Fruit fly (Drosophila melanogaster) whole organism, embryonic: ENCODE data around the gene CG42763.

Experiments used
- Atf6 ChIP-seq: fragments of 200-800 bp; sonication (Bioruptor generic); IDR thresholded peaks from 2 replicates; pipeline ENCODE4 v1.3.6; 2022; ENCODE audit warnings: missing biosample characterization, missing genetic modification characterization
- B-H1 ChIP-seq: fragments of 200-800 bp; sonication (Bioruptor generic); IDR thresholded peaks from 3 replicates; pipeline ENCODE4 v1.3.6; 2022; ENCODE audit warnings: missing biosample characterization, missing genetic modification characterization
- CG10565 ChIP-seq: fragments of 200-800 bp; sonication (Bioruptor generic); optimal IDR thresholded peaks from 3 replicates; lab custom pipeline; 2016; ENCODE audit warnings: missing biosample characterization, mild to moderate bottlenecking, missing genetic modification characterization
- CG12155 ChIP-seq: fragments of 200-800 bp; sonication (Bioruptor generic); optimal IDR thresholded peaks from 3 replicates; lab custom pipeline; 2016; ENCODE audit warnings: missing biosample characterization, missing genetic modification characterization
- CG14710 ChIP-seq: fragments of 200-800 bp; sonication (Bioruptor generic); optimal IDR thresholded peaks from 3 replicates; lab custom pipeline; 2019; ENCODE audit warnings: missing biosample characterization, mild to moderate bottlenecking, missing genetic modification characterization, moderate library complexity
- CG15269 ChIP-seq: fragments of 200-800 bp; sonication (Bioruptor generic); optimal IDR thresholded peaks from 2 replicates; lab custom pipeline; 2018; ENCODE audit warnings: missing biosample characterization, mild to moderate bottlenecking, missing genetic modification characterization, moderate library complexity
- CG1529 ChIP-seq: fragments of 200-800 bp; sonication (Bioruptor generic); optimal IDR thresholded peaks from 3 replicates; lab custom pipeline; 2018; ENCODE audit warnings: missing biosample characterization, missing genetic modification characterization
- CG16779 ChIP-seq: fragments of 200-800 bp; sonication (Bioruptor generic); IDR thresholded peaks from 2 replicates; pipeline ENCODE4 v1.3.6; 2022; ENCODE audit warnings: missing biosample characterization, missing genetic modification characterization
- CG17328 ChIP-seq: fragments of 200-800 bp; sonication (Bioruptor generic); IDR thresholded peaks from 2 replicates; pipeline ENCODE4 v1.3.6; 2022; ENCODE audit warnings: missing biosample characterization, missing genetic modification characterization
- CG17568 ChIP-seq: fragments of 200-800 bp; sonication (Bioruptor generic); optimal IDR thresholded peaks from 2 replicates; lab custom pipeline; 2018; ENCODE audit warnings: missing biosample characterization, mild to moderate bottlenecking, missing genetic modification characterization, moderate library complexity
- CG1832 ChIP-seq: fragments of 200-800 bp; sonication (Bioruptor generic); optimal IDR thresholded peaks from 2 replicates; lab custom pipeline; 2017; ENCODE audit warnings: missing biosample characterization, mild to moderate bottlenecking, missing genetic modification characterization, inconsistent platforms
- CG18619 ChIP-seq: fragments of 200-800 bp; sonication (Bioruptor generic); optimal IDR thresholded peaks from 3 replicates; lab custom pipeline; 2017; ENCODE audit warnings: missing biosample characterization, mild to moderate bottlenecking, missing genetic modification characterization
- CG2129 ChIP-seq: fragments of 200-800 bp; sonication (Bioruptor generic); IDR thresholded peaks from 2 replicates; pipeline ENCODE4 v1.3.6; 2022; ENCODE audit warnings: missing biosample characterization, missing genetic modification characterization; ENCODE audit not compliant: partially characterized antibody
- CG3065 ChIP-seq: fragments of 200-800 bp; sonication (Bioruptor generic); optimal IDR thresholded peaks from 2 replicates; lab custom pipeline; 2016; ENCODE audit warnings: missing biosample characterization, missing genetic modification characterization
- CG3407 ChIP-seq: fragments of 200-800 bp; sonication (Bioruptor generic); optimal IDR thresholded peaks from 2 replicates; lab custom pipeline; 2018; ENCODE audit warnings: missing biosample characterization, mild to moderate bottlenecking, missing genetic modification characterization
- CG3726 ChIP-seq: fragments of 200-800 bp; sonication (Bioruptor generic); IDR thresholded peaks from 3 replicates; pipeline ENCODE4, ENCODE4 v1.3.6; 2022; ENCODE audit warnings: missing biosample characterization, missing genetic modification characterization
- CG3847 ChIP-seq: fragments of 200-800 bp; sonication (Bioruptor generic); IDR thresholded peaks from 2 replicates; pipeline ENCODE4 v1.3.6; 2022; ENCODE audit warnings: missing biosample characterization, missing genetic modification characterization
- CG4820 ChIP-seq: fragments of 200-800 bp; sonication (Bioruptor generic); optimal IDR thresholded peaks from 3 replicates; lab custom pipeline; 2016; ENCODE audit warnings: missing biosample characterization, missing genetic modification characterization
- CG6654 ChIP-seq: fragments of 200-800 bp; sonication (Bioruptor generic); optimal IDR thresholded peaks from 2 replicates; lab custom pipeline; 2017; ENCODE audit warnings: missing biosample characterization, mild to moderate bottlenecking, missing genetic modification characterization
- CG7357 ChIP-seq: fragments of 200-800 bp; sonication (Bioruptor generic); IDR thresholded peaks from 3 replicates; pipeline ENCODE4 v1.3.6; 2022; ENCODE audit warnings: missing biosample characterization, missing genetic modification characterization
- CG7745 ChIP-seq: fragments of 200-800 bp; sonication (Bioruptor generic); optimal IDR thresholded peaks from 2 replicates; lab custom pipeline; 2018; ENCODE audit warnings: missing biosample characterization, mild to moderate bottlenecking, missing genetic modification characterization, moderate library complexity
- CG9727 ChIP-seq: fragments of 200-800 bp; sonication (Bioruptor generic); optimal IDR thresholded peaks from 3 replicates; lab custom pipeline; 2017; ENCODE audit warnings: missing biosample characterization, mild to moderate bottlenecking, missing genetic modification characterization
- Camta ChIP-seq: fragments of 200-800 bp; sonication (Bioruptor generic); optimal IDR thresholded peaks from 2 replicates; lab custom pipeline; 2016; ENCODE audit warnings: missing biosample characterization, missing genetic modification characterization
- Ets65A ChIP-seq: fragments of 200-800 bp; sonication (Bioruptor generic); peaks from one replicate; lab custom pipeline; 2016; ENCODE audit warnings: missing biosample characterization, missing genetic modification characterization
- Hmr ChIP-seq: fragments of 200-800 bp; sonication (Bioruptor generic); optimal IDR thresholded peaks from 3 replicates; lab custom pipeline; 2017; ENCODE audit warnings: mild to moderate bottlenecking, missing biosample characterization, missing genetic modification reagents, missing genetic modification characterization
- NC2α ChIP-seq: fragments of 200-800 bp; sonication (Bioruptor generic); optimal IDR thresholded peaks from 2 replicates; lab custom pipeline; 2016; ENCODE audit warnings: missing biosample characterization, missing genetic modification characterization
- NfI ChIP-seq: fragments of 200-800 bp; sonication (Bioruptor generic); optimal IDR thresholded peaks from 3 replicates; lab custom pipeline; 2018; ENCODE audit warnings: missing biosample characterization, mild to moderate bottlenecking, missing genetic modification characterization, moderate library complexity
- Rx ChIP-seq: fragments of 200-800 bp; sonication (Bioruptor generic); IDR thresholded peaks from 2 replicates; pipeline ENCODE4 v1.3.6; 2022; ENCODE audit warnings: missing biosample characterization, missing genetic modification characterization
- Usf ChIP-seq: fragments of 200-800 bp; sonication (Bioruptor generic); optimal IDR thresholded peaks from 2 replicates; lab custom pipeline; 2017; ENCODE audit warnings: missing genotype, missing biosample characterization, missing genetic modification characterization
- aop ChIP-seq: fragments of 200-800 bp; sonication (Bioruptor generic); IDR thresholded peaks from 2 replicates; pipeline ENCODE4 v1.3.6; 2022; ENCODE audit warnings: missing biosample characterization, missing genetic modification characterization
- az2 ChIP-seq: fragments of 200-800 bp; sonication (Bioruptor generic); optimal IDR thresholded peaks from 3 replicates; lab custom pipeline; 2016; ENCODE audit warnings: missing biosample characterization, missing genetic modification characterization
- caup ChIP-seq: fragments of 200-800 bp; sonication (Bioruptor generic); optimal IDR thresholded peaks from 3 replicates; lab custom pipeline; 2017; ENCODE audit warnings: missing biosample characterization, mild to moderate bottlenecking, missing genetic modification characterization, moderate library complexity; ENCODE audit not compliant: severe bottlenecking
- chinmo ChIP-seq: fragments of 200-800 bp; sonication (Bioruptor generic); IDR thresholded peaks from 4 replicates; pipeline ENCODE4 v1.3.6; 2022; ENCODE audit warnings: missing biosample characterization, missing genetic modification characterization; ENCODE audit not compliant: partially characterized antibody
- esg ChIP-seq: fragments of 200-800 bp; sonication (Bioruptor generic); conservative IDR thresholded peaks from 2 replicates; pipeline ENCODE4 v1.3.6; 2022; ENCODE audit warnings: missing biosample characterization, missing genetic modification characterization
- gfzf ChIP-seq: fragments of 200-800 bp; sonication (Bioruptor generic); optimal IDR thresholded peaks from 2 replicates; lab custom pipeline; 2016; ENCODE audit warnings: missing biosample characterization, mild to moderate bottlenecking, missing genetic modification characterization, moderate library complexity
- gsb-n ChIP-seq: fragments of 200-800 bp; sonication (Bioruptor generic); optimal IDR thresholded peaks from 3 replicates; lab custom pipeline; 2018; ENCODE audit warnings: missing biosample characterization, mild to moderate bottlenecking, missing genetic modification characterization
- ham ChIP-seq: fragments of 200-800 bp; sonication (Bioruptor generic); IDR thresholded peaks from 2 replicates; pipeline ENCODE4 v1.3.6; 2022; ENCODE audit warnings: missing biosample characterization, missing genetic modification characterization
- insv ChIP-seq, 2 experiments: fragments of 200-800 bp; sonication (Bioruptor generic); optimal IDR thresholded peaks; 3 replicates each; lab custom pipeline; 2016 to 2018; ENCODE audit warnings: missing biosample characterization in 2 of 2, missing genetic modification characterization in 2 of 2
- kay ChIP-seq: fragments of 200-800 bp; sonication (Bioruptor generic); optimal IDR thresholded peaks from 2 replicates; lab custom pipeline; 2016; ENCODE audit warnings: missing biosample characterization, missing genetic modification characterization
- nerfin-2 ChIP-seq: fragments of 200-800 bp; sonication (Bioruptor generic); IDR thresholded peaks from 2 replicates; pipeline ENCODE4 v1.3.6; 2022; ENCODE audit warnings: missing biosample characterization, missing genetic modification characterization; ENCODE audit not compliant: partially characterized antibody
- pho ChIP-seq: fragments of 200-800 bp; sonication (Bioruptor generic); optimal IDR thresholded peaks from 2 replicates; lab custom pipeline; 2016; ENCODE audit warnings: missing biosample characterization, missing genetic modification characterization
- ranshi ChIP-seq: fragments of 200-800 bp; sonication (Bioruptor generic); IDR thresholded peaks from 2 replicates; pipeline ENCODE4 v1.3.6; 2022; ENCODE audit warnings: missing biosample characterization, missing genetic modification characterization
- ro ChIP-seq: fragments of 200-800 bp; sonication (Bioruptor generic); IDR thresholded peaks from 2 replicates; pipeline ENCODE4 v1.3.6; 2022; ENCODE audit warnings: missing biosample characterization, missing genetic modification characterization
- row ChIP-seq: fragments of 200-800 bp; sonication (Bioruptor generic); IDR thresholded peaks from 3 replicates; pipeline ENCODE4 v1.3.6; 2022; ENCODE audit warnings: missing biosample characterization, missing genetic modification characterization
- sens ChIP-seq: fragments of 200-800 bp; sonication (Bioruptor generic); peaks from one replicate; lab custom pipeline; 2016; ENCODE audit warnings: missing biosample characterization, missing genetic modification characterization
- sim ChIP-seq: fragments of 200-800 bp; sonication (Bioruptor generic); IDR thresholded peaks from 2 replicates; pipeline ENCODE4 v1.3.6; 2022; ENCODE audit warnings: missing biosample characterization, missing genetic modification characterization
- slou ChIP-seq: fragments of 200-800 bp; sonication (Bioruptor generic); optimal IDR thresholded peaks from 3 replicates; lab custom pipeline; 2016; ENCODE audit warnings: missing biosample characterization, missing genetic modification characterization
- stc ChIP-seq: fragments of 200-800 bp; sonication (Bioruptor generic); IDR thresholded peaks from 2 replicates; pipeline ENCODE4 v1.3.6; 2022; ENCODE audit warnings: missing biosample characterization, missing genetic modification characterization
- tin ChIP-seq: fragments of 200-800 bp; sonication (Bioruptor generic); optimal IDR thresholded peaks from 3 replicates; lab custom pipeline; 2016; ENCODE audit warnings: missing biosample characterization, missing genetic modification characterization
- tio ChIP-seq: fragments of 200-800 bp; sonication (Bioruptor generic); optimal IDR thresholded peaks from 2 replicates; lab custom pipeline; 2017; ENCODE audit warnings: missing biosample characterization, missing genetic modification characterization, inconsistent platforms
- vvl ChIP-seq: fragments of 200-800 bp; sonication (Bioruptor generic); IDR thresholded peaks from 2 replicates; pipeline ENCODE4 v1.3.6; 2022; ENCODE audit warnings: missing biosample characterization, missing genetic modification characterization
- wor ChIP-seq: fragments of 200-800 bp; sonication (Bioruptor generic); IDR thresholded peaks from 2 replicates; pipeline ENCODE4 v1.3.6; 2022; ENCODE audit warnings: missing biosample characterization, missing genetic modification characterization

Gene CG42763

DNA sequence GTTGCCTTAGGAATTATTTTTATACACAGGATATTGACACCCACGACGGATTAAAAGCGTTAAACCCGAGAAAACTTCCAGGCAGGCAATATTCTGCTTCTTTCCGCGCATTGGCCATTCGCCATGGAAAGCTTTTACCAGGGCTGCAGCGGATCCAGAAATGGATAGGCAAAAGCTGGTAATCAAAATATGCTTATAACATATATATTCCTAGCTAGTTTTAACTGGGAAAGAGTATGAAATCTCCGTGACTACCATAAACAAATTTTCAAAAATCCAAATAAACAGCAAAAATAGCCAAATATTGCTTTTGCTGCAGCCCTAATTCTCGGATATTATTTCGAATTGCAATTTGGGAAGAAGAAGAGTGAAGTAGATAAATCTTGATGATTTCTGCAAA is 14.6 kb upstream of the CG42763 start, which contains the start of the genes PAPLA1 and Rbsn-5 (continued):
- TF ChIP-seq Usf (GFP tag; lab: Kevin White, UChicago) (peak; percentile 82), Hmr (GFP tag; lab: Kevin White, UChicago) (peak; percentile 93), CG17328 (GFP tag; lab: Robert Waterston, UW) (peak; percentile 89), CG14710 (peak; percentile 93), wor (GFP tag; lab: Robert Waterston, UW) (peak; percentile 72), az2 (GFP tag; lab: Kevin White, UChicago) (peak; percentile 94), pho (peak; percentile 96), chinmo (GFP tag; lab: Robert Waterston, UW) (no peak), ro (GFP tag; lab: Robert Waterston, UW) (peak; percentile 71), caup (peak; percentile 92), slou (GFP tag; lab: Kevin White, UChicago) (peak; percentile 96), NfI (GFP tag; lab: Kevin White, UChicago) (peak; percentile 93), CG3065 (GFP tag; lab: Kevin White, UChicago) (peak; percentile 92), CG2129 (GFP tag; lab: Robert Waterston, UW) (no peak), sim (GFP tag; lab: Robert Waterston, UW) (peak; percentile 61; the same call in 1 of the 2 replicates), esg (GFP tag; lab: Robert Waterston, UW) (peak; percentile 93), CG10565 (peak; percentile 74), CG15269 (tag; lab: Kevin White, UChicago) (peak; percentile 93), CG17568 (GFP tag; lab: Kevin White, UChicago) (peak; percentile 85), CG9727 (GFP tag; lab: Kevin White, UChicago) (peak; percentile 89), CG18619 (GFP tag; lab: Kevin White, UChicago) (peak; percentile 88), CG4820 (GFP tag; lab: Kevin White, UChicago) (peak; percentile 94), CG6654 (GFP tag; lab: Kevin White, UChicago) (peak; percentile 78), Ets65A (peak; percentile 100), tio (peak; percentile 94), Rx (GFP tag; lab: Robert Waterston, UW) (peak; percentile 86), CG3407 (GFP tag; lab: Kevin White, UChicago) (peak; percentile 83), vvl (GFP tag; lab: Robert Waterston, UW) (peak; percentile 95), B-H1 (GFP tag; lab: Robert Waterston, UW) (peak; percentile 90), Atf6 (peak; percentile 86; the same call in 1 of the 2 replicates), CG1832 (no peak), gsb-n (tag; lab: Kevin White, UChicago) (peak; percentile 84), CG1529 (GFP tag; lab: Kevin White, UChicago) (peak; percentile 84), CG12155 (peak; percentile 92), tin (peak; percentile 96), CG7357 (GFP tag; lab: Robert Waterston, UW) (peak; percentile 84), Camta (GFP tag; lab: Kevin White, UChicago) (peak; percentile 94), stc (GFP tag; lab: Robert Waterston, UW) (peak; percentile 85), nerfin-2 (GFP tag; lab: Robert Waterston, UW) (no peak), CG3847 (GFP tag; lab: Robert Waterston, UW) (peak; percentile 90), CG7745 (no peak), aop (GFP tag; lab: Robert Waterston, UW) (peak; percentile 68; the same call in 1 of the 2 replicates), ranshi (peak; percentile 93), insv (GFP tag; optimal IDR thresholded peaks at IDR 0.05; lab: Kevin White, UChicago) (peak in 1 of 2 experiments; percentile 46), sens (GFP tag; lab: Kevin White, UChicago) (peak; percentile 99), row (GFP tag; lab: Robert Waterston, UW) (peak; percentile 97), CG16779 (peak; percentile 83), gfzf (GFP tag; lab: Kevin White, UChicago) (peak; percentile 40), CG3726 (GFP tag; lab: Robert Waterston, UW) (peak; percentile 88), ham (GFP tag; lab: Robert Waterston, UW) (peak; percentile 87), kay (GFP tag; lab: Kevin White, UChicago) (peak; percentile 95), NC2α (GFP tag; lab: Kevin White, UChicago) (peak; percentile 88)
